Worm (Caenorhabditis elegans): ENCODE data around the gene ver-1.

DNA sequence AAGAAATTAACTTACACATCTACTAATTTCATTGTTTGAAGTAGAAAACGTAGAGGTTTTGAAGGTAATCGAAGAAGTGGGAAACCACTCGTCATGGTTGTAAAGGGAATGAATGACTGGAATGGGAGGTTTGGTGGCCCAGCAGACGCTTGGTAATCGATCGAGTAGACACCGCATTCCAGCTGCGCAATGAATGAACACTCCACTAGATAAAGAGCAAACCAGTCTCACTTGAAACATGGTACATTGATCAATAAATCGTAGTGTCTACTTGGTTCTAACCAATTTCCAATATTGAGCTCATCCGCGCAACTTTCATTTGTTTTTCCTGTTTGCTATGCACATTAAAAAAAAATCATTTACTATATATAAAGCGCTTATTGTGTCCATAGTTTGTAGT is 10.3 kb upstream of the ver-1 start, which contains the start of gene fbxb-84:
- TF ChIP-seq elt-3 (tag; optimal IDR thresholded peaks at IDR 0.05) (no peak), unc-62 (GFP tag; optimal IDR thresholded peaks at IDR 0.05) (no peak), ztf-11 (tag; optimal IDR thresholded peaks at IDR 0.05) (no peak), blmp-1 (tag; optimal IDR thresholded peaks at IDR 0.05) (no peak), drap-1 (GFP tag; optimal IDR thresholded peaks at IDR 0.05) (no peak), cnd-1 (tag; optimal IDR thresholded peaks at IDR 0.05) (no peak), zip-8 (tag; optimal IDR thresholded peaks at IDR 0.05) (no peak), snpc-4 (tag; optimal IDR thresholded peaks at IDR 0.05) (no peak), mab-5 (tag; optimal IDR thresholded peaks at IDR 0.05) (no peak), nhr-237 (tag; optimal IDR thresholded peaks at IDR 0.05) (no peak), nhr-12 (tag; optimal IDR thresholded peaks at IDR 0.05) (no peak)
